Worm (Caenorhabditis elegans) whole organism, midembryonic: Measurements from ENCODE around the gene ZK688.7.

Source experiments
- flt-1 ChIP-seq: fragments of 200-800 bp; sonication (Bioruptor generic); IDR thresholded peaks from 2 replicates; pipeline ENCODE4 v1.3.6; 2022; ENCODE audit warnings: missing genetic modification characterization, missing compliant biosample characterization
- klf-2 ChIP-seq: fragments of 200-800 bp; sonication (Bioruptor generic); conservative IDR thresholded peaks from 2 replicates; pipeline ENCODE4 v1.3.6; 2022; ENCODE audit warnings: missing genetic modification reagents, missing genetic modification characterization, missing compliant biosample characterization

DNA sequence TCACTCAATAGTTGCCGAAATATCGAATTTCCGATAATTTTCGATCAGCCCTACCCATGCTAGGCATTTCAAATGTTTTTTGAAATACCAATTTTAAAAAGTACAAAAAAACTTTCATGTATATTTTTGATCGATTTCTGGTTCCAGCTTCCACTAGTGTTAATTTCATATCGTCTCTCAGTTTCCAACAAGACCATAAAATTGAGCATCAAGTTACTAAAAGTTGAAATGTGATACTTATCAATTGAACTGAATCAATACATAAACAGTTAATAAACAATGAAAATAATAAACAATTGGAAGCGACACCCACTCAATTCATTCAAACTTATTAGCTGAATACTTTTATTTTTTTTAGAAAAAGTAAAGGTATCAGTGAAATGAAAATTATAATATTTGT, 45.2 kb downstream of the ZK688.7 start, which contains the start of gene cup-4:
- TF ChIP-seq flt-1: no peak
- TF ChIP-seq klf-2: no peak
